Worm (Caenorhabditis elegans) whole organism, L3 larva: Measurements from ENCODE around the gene F58H1.8.

ENCODE experiments used
- aly-2 ChIP-seq: fragments of 150-350 bp; optimal IDR thresholded peaks from 2 replicates; lab custom pipeline; 2014; ENCODE audit warnings: missing biosample characterization, missing genetic modification characterization
- ama-1 ChIP-seq: fragments of 150-350 bp; optimal IDR thresholded peaks from 2 replicates; lab custom pipeline; 2018
- elt-1 ChIP-seq: fragments of 150-350 bp; optimal IDR thresholded peaks from 2 replicates; lab custom pipeline; 2014; ENCODE audit warnings: missing biosample characterization, missing genetic modification characterization
- jun-1 ChIP-seq: fragments of 150-350 bp; optimal IDR thresholded peaks from 2 replicates; lab custom pipeline; 2014; ENCODE audit warnings: missing biosample characterization, missing genetic modification reagents, missing genetic modification characterization
- nhr-11 ChIP-seq: fragments of 150-350 bp; optimal IDR thresholded peaks from 2 replicates; lab custom pipeline; 2014; ENCODE audit warnings: missing biosample characterization, missing genetic modification characterization
- nhr-23 ChIP-seq: fragments of 150-350 bp; optimal IDR thresholded peaks from 2 replicates; lab custom pipeline; 2014; ENCODE audit warnings: missing biosample characterization, missing genetic modification reagents, missing genetic modification characterization
- nhr-76 ChIP-seq: fragments of 150-350 bp; sonication (generic microtip); optimal IDR thresholded peaks from 5 replicates; lab custom pipeline; 2014; ENCODE audit warnings: missing biosample characterization, missing genetic modification characterization
- pha-4 ChIP-seq: fragments of 150-350 bp; optimal IDR thresholded peaks from 2 replicates; lab custom pipeline; 2014; ENCODE audit warnings: missing biosample characterization, missing genetic modification reagents, missing genetic modification characterization
- pqm-1 ChIP-seq: fragments of 150-350 bp; optimal IDR thresholded peaks from 2 replicates; lab custom pipeline; 2017; ENCODE audit warnings: missing biosample characterization, missing genetic modification characterization, inconsistent platforms
- tbx-2 ChIP-seq: sonication (generic microtip); optimal IDR thresholded peaks from 2 replicates; lab custom pipeline; 2016; ENCODE audit warnings: mild to moderate bottlenecking, missing genetic modification characterization, missing compliant biosample characterization
- unc-62 ChIP-seq: fragments of 150-350 bp; sonication (generic microtip); optimal IDR thresholded peaks from 4 replicates; lab custom pipeline; 2014; ENCODE audit warnings: missing biosample characterization, missing genetic modification reagents, missing genetic modification characterization
- ztf-4 ChIP-seq: fragments of 150-350 bp; optimal IDR thresholded peaks from 2 replicates; lab custom pipeline; 2014; ENCODE audit warnings: missing biosample characterization, missing genetic modification characterization

- TF ChIP-seq nhr-11 (no peak), tbx-2 (no peak), nhr-76 (tag; lab: Kevin White, UChicago) (no peak), aly-2 (tag; lab: Kevin White, UChicago) (no peak), elt-1 (tag; lab: Kevin White, UChicago) (no peak), pha-4 (tag; lab: Kevin White, UChicago) (no peak), nhr-23 (tag; lab: Kevin White, UChicago) (no peak), jun-1 (no peak), ztf-4 (tag; lab: Kevin White, UChicago) (no peak), unc-62 (GFP tag; lab: Kevin White, UChicago) (no peak), ama-1 (lab: Kevin White, UChicago) (no peak), pqm-1 (tag; lab: Kevin White, UChicago) (no peak)
Measured at ce11 chrV:11919639-11920038, 15.3 kb upstream of the F58H1.8 start.
